Worm (Caenorhabditis elegans): ENCODE results near the gene nlf-1.

The nlf-1 gene

ce11 chrX:1017456-1017855 lies at the start of gene nlf-1, which contains the start of gene F55A4.13:
nlf-1 (minus strand) TSS chrX:1017567.
F55A4.13 (minus strand) TSS chrX:1017556.
- TF ChIP-seq unc-62 (GFP tag; optimal IDR thresholded peaks at IDR 0.05): no peak

- TF ChIP-seq unc-62 (GFP tag; optimal IDR thresholded peaks at IDR 0.05): no peak
Observed at ce11 chrX:1064064-1064463, 46.7 kb upstream of the nlf-1 start.

ce11 chrX:1062403-1063073 lies 45.2 kb upstream of the nlf-1 start, which contains the start of gene unc-1:
unc-1 (minus strand) TSS chrX:1062453.
- TF ChIP-seq unc-62 (GFP tag; optimal IDR thresholded peaks at IDR 0.05): no peak

- no peak for TF ChIP-seq unc-62 (GFP tag; optimal IDR thresholded peaks at IDR 0.05)
Observed at ce11 chrX:1060705-1061104, 43.3 kb upstream of the nlf-1 start.

- no peak for TF ChIP-seq unc-62 (GFP tag; optimal IDR thresholded peaks at IDR 0.05)
Observed at ce11 chrX:1057821-1058377, 40.5 kb upstream of the nlf-1 start.

- TF ChIP-seq unc-62 (GFP tag; optimal IDR thresholded peaks at IDR 0.05): no peak
Observed at ce11 chrX:1053929-1054328, 36.6 kb upstream of the nlf-1 start, which contains the start of gene ncs-3. ncs-3 (plus strand) TSS chrX:1054081.

- no peak for TF ChIP-seq unc-62 (GFP tag; optimal IDR thresholded peaks at IDR 0.05)
Observed at ce11 chrX:1052960-1053359, 35.6 kb upstream of the nlf-1 start.

ce11 chrX:1051041-1051440 lies 33.7 kb upstream of the nlf-1 start:
- TF ChIP-seq unc-62 (GFP tag; optimal IDR thresholded peaks at IDR 0.05): no peak

ce11 chrX:1046156-1046831 lies 28.9 kb upstream of the nlf-1 start, which contains the start of gene vpat-1:
vpat-1 (minus strand) TSS chrX:1046206.
- TF ChIP-seq unc-62 (GFP tag; optimal IDR thresholded peaks at IDR 0.05): no peak

- no peak for TF ChIP-seq unc-62 (GFP tag; optimal IDR thresholded peaks at IDR 0.05)
Observed at ce11 chrX:1044327-1044726, 27.0 kb upstream of the nlf-1 start.

ce11 chrX:1038347-1038746 lies 21.0 kb upstream of the nlf-1 start, which contains the start of gene F55A4.7:
F55A4.7 (minus strand) TSS chrX:1038447.
- no peak for TF ChIP-seq unc-62 (GFP tag; optimal IDR thresholded peaks at IDR 0.05)

ce11 chrX:1035039-1035598 lies 17.8 kb upstream of the nlf-1 start, which contains the start of the genes stau-1 and sec-22:
stau-1 (minus strand) TSS chrX:1035286.
sec-22 (plus strand) TSS chrX:1035548.
- TF ChIP-seq unc-62 (GFP tag; optimal IDR thresholded peaks at IDR 0.05): no peak

- no peak for TF ChIP-seq unc-62 (GFP tag; optimal IDR thresholded peaks at IDR 0.05)
Observed at ce11 chrX:1030867-1031266, 13.5 kb upstream of the nlf-1 start.

ce11 chrX:1027370-1027769 lies 10.0 kb upstream of the nlf-1 start:
- TF ChIP-seq unc-62 (GFP tag; optimal IDR thresholded peaks at IDR 0.05): no peak

ce11 chrX:1026722-1027121 lies 9.4 kb upstream of the nlf-1 start:
- TF ChIP-seq unc-62 (GFP tag; optimal IDR thresholded peaks at IDR 0.05): no peak

ce11 chrX:1025010-1025409 lies 7.6 kb upstream of the nlf-1 start, which contains the start of gene F55A4.3:
F55A4.3 (minus strand) TSS chrX:1025110.
- no peak for TF ChIP-seq unc-62 (GFP tag; optimal IDR thresholded peaks at IDR 0.05)
